Worm (Caenorhabditis elegans) whole organism, L4 larva: ENCODE data around the gene T07D3.4.

Experiments used
- F49E8.2 ChIP-seq: sonication (generic microtip); optimal IDR thresholded peaks from 2 replicates; lab custom pipeline; 2016; ENCODE audit warnings: missing compliant biosample characterization, mild to moderate bottlenecking, missing genetic modification characterization, borderline replicate concordance
- ama-1 ChIP-seq: fragments of 150-350 bp; optimal IDR thresholded peaks from 2 replicates; lab custom pipeline; 2014; ENCODE audit warnings: inconsistent platforms, mixed read lengths
- ceh-28 ChIP-seq: fragments of 150-350 bp; optimal IDR thresholded peaks from 2 replicates; lab custom pipeline; 2014; ENCODE audit warnings: missing biosample characterization, missing genetic modification reagents, missing genetic modification characterization
- ceh-32 ChIP-seq: sonication (generic microtip); optimal IDR thresholded peaks from 2 replicates; lab custom pipeline; 2016; ENCODE audit warnings: mild to moderate bottlenecking, missing genetic modification characterization, missing compliant biosample characterization; ENCODE audit not compliant: poor library complexity
- daf-16 ChIP-seq, 3 experiments: sonication (generic microtip); optimal IDR thresholded peaks; 2 replicates each; lab custom pipeline; 2016 to 2017; ENCODE audit warnings: missing genetic modification characterization in 3 of 3, missing genetic modification reagents in 3 of 3, mild to moderate bottlenecking in 2 of 3, missing compliant biosample characterization in 2 of 3, missing biosample characterization in 1 of 3, moderate library complexity in 1 of 3
- egl-27 ChIP-seq: sonication (generic microtip); optimal IDR thresholded peaks from 3 replicates; lab custom pipeline; 2017; ENCODE audit warnings: missing biosample characterization, missing genetic modification reagents, missing genetic modification characterization
- mdl-1 ChIP-seq, 2 experiments: fragments of 150-350 bp in 1 of 2; sonication (generic microtip) in 1 of 2; optimal IDR thresholded peaks; 2 replicates each; lab custom pipeline; 2014 to 2017; ENCODE audit warnings: missing biosample characterization in 2 of 2, missing genetic modification characterization in 2 of 2
- nhr-102 ChIP-seq: sonication (generic microtip); optimal IDR thresholded peaks from 2 replicates; lab custom pipeline; 2016; ENCODE audit warnings: mild to moderate bottlenecking, missing genetic modification characterization, moderate library complexity, missing compliant biosample characterization
- nhr-28 ChIP-seq: fragments of 150-350 bp; optimal IDR thresholded peaks from 2 replicates; lab custom pipeline; 2014; ENCODE audit warnings: missing biosample characterization, missing genetic modification characterization
- nhr-6 ChIP-seq: fragments of 150-350 bp; optimal IDR thresholded peaks from 2 replicates; lab custom pipeline; 2014; ENCODE audit warnings: missing biosample characterization, missing genetic modification characterization
- unc-39 ChIP-seq: sonication (generic microtip); optimal IDR thresholded peaks from 2 replicates; lab custom pipeline; 2017; ENCODE audit warnings: missing biosample characterization, missing genetic modification characterization

ce11 chrII:913222-913722, 25.2 kb downstream of the T07D3.4 start, which contains the start of gene fbxc-33:
- TF ChIP-seq ama-1 (lab: Kevin White, UChicago) (no peak), unc-39 (tag; lab: Kevin White, UChicago) (no peak), ceh-28 (tag; lab: Kevin White, UChicago) (no peak), F49E8.2 (tag; lab: Kevin White, UChicago) (no peak), nhr-28 (no peak), daf-16 (GFP tag; optimal IDR thresholded peaks at IDR 0.05; lab: Kevin White, UChicago) (no peak), daf-16 (tag; optimal IDR thresholded peaks at IDR 0.05; lab: Kevin White, UChicago) (no peak), mdl-1 (tag; optimal IDR thresholded peaks at IDR 0.05; lab: Kevin White, UChicago) (no peak), ceh-32 (tag; lab: Kevin White, UChicago) (no peak), nhr-102 (tag; lab: Kevin White, UChicago) (no peak), nhr-6 (peak; percentile 19), egl-27 (tag; lab: Kevin White, UChicago) (no peak)
